Worm (Caenorhabditis elegans) whole organism, L4/young adult: ENCODE data around the gene C08F11.17.

ENCODE experiments used
- W03F9.2 ChIP-seq: fragments of 150-350 bp; optimal IDR thresholded peaks from 2 replicates; lab custom pipeline; 2014; ENCODE audit warnings: missing biosample characterization, missing genetic modification characterization
- dao-5 ChIP-seq: sonication (generic microtip); optimal IDR thresholded peaks from 2 replicates; lab custom pipeline; 2016; ENCODE audit warnings: missing genotype, missing genetic modification characterization, moderate library complexity, missing compliant biosample characterization
- him-1 ChIP-seq: sonication (generic microtip); optimal IDR thresholded peaks from 2 replicates; lab custom pipeline; 2016; ENCODE audit warnings: missing genotype, missing genetic modification reagents, missing genetic modification characterization, missing compliant biosample characterization

The C08F11.17 gene

ce11 chrIV:13650238-13650637 lies at the start of gene C08F11.17:
Gene C08F11.17 (minus strand): TSS chrIV:13650338.
- TF ChIP-seq W03F9.2 (tag; lab: Kevin White, UChicago), result no peak
- TF ChIP-seq dao-5 (tag; lab: Kevin White, UChicago), result no peak

- TF ChIP-seq him-1 (tag; lab: Kevin White, UChicago) (no peak), W03F9.2 (tag; lab: Kevin White, UChicago) (no peak), dao-5 (tag; lab: Kevin White, UChicago) (no peak)
Observed at ce11 chrIV:13699384-13699788, 49.2 kb upstream of the C08F11.17 start.

ce11 chrIV:13698603-13699002 lies 48.5 kb upstream of the C08F11.17 start, which contains the start of gene T23G4.127:
Gene T23G4.127 (minus strand): TSS chrIV:13698703.
- TF ChIP-seq him-1 (tag; lab: Kevin White, UChicago) (no peak), dao-5 (tag; lab: Kevin White, UChicago) (no peak), W03F9.2 (tag; lab: Kevin White, UChicago) (no peak)

ce11 chrIV:13696900-13697299 lies 46.8 kb upstream of the C08F11.17 start:
- TF ChIP-seq him-1 (tag; lab: Kevin White, UChicago), result no peak
- no peak for TF ChIP-seq dao-5 (tag; lab: Kevin White, UChicago)

- TF ChIP-seq W03F9.2 (tag; lab: Kevin White, UChicago) (no peak), him-1 (tag; lab: Kevin White, UChicago) (no peak), dao-5 (tag; lab: Kevin White, UChicago) (no peak)
Observed at ce11 chrIV:13695720-13696364, 45.7 kb upstream of the C08F11.17 start.

ce11 chrIV:13695302-13695701 lies 45.2 kb upstream of the C08F11.17 start:
- no peak for TF ChIP-seq W03F9.2 (tag; lab: Kevin White, UChicago)
- no peak for TF ChIP-seq him-1 (tag; lab: Kevin White, UChicago)
- no peak for TF ChIP-seq dao-5 (tag; lab: Kevin White, UChicago)

ce11 chrIV:13694600-13694999 lies 44.5 kb upstream of the C08F11.17 start:
- TF ChIP-seq him-1 (tag; lab: Kevin White, UChicago) (no peak), dao-5 (tag; lab: Kevin White, UChicago) (no peak), W03F9.2 (tag; lab: Kevin White, UChicago) (no peak)

ce11 chrIV:13693976-13694375 lies 43.8 kb upstream of the C08F11.17 start:
- TF ChIP-seq dao-5 (tag; lab: Kevin White, UChicago) (no peak), W03F9.2 (tag; lab: Kevin White, UChicago) (no peak), him-1 (tag; lab: Kevin White, UChicago) (no peak)

- TF ChIP-seq W03F9.2 (tag; lab: Kevin White, UChicago) (no peak), dao-5 (tag; lab: Kevin White, UChicago) (no peak), him-1 (tag; lab: Kevin White, UChicago) (no peak)
Observed at ce11 chrIV:13692522-13692921, 42.4 kb upstream of the C08F11.17 start.

ce11 chrIV:13689302-13689880 lies 39.3 kb upstream of the C08F11.17 start, which contains the start of gene T23G4.2:
Gene T23G4.2 (minus strand): TSS chrIV:13689556.
- TF ChIP-seq W03F9.2 (tag; lab: Kevin White, UChicago), result no peak
- TF ChIP-seq dao-5 (tag; lab: Kevin White, UChicago), result no peak
- TF ChIP-seq him-1 (tag; lab: Kevin White, UChicago), result peak; percentile 14

ce11 chrIV:13687631-13688030 lies 37.5 kb upstream of the C08F11.17 start:
- TF ChIP-seq him-1 (tag; lab: Kevin White, UChicago), result no peak
- no peak for TF ChIP-seq dao-5 (tag; lab: Kevin White, UChicago)
- TF ChIP-seq W03F9.2 (tag; lab: Kevin White, UChicago), result no peak

- no peak for TF ChIP-seq W03F9.2 (tag; lab: Kevin White, UChicago)
- TF ChIP-seq dao-5 (tag; lab: Kevin White, UChicago), result no peak
- no peak for TF ChIP-seq him-1 (tag; lab: Kevin White, UChicago)
Observed at ce11 chrIV:13686965-13687425, 36.9 kb upstream of the C08F11.17 start, which contains the start of gene nyn-1. Gene nyn-1 (minus strand): TSS chrIV:13687015.

- TF ChIP-seq him-1 (tag; lab: Kevin White, UChicago), result no peak
- TF ChIP-seq dao-5 (tag; lab: Kevin White, UChicago), result no peak
- TF ChIP-seq W03F9.2 (tag; lab: Kevin White, UChicago), result no peak
Observed at ce11 chrIV:13684827-13685226, 34.7 kb upstream of the C08F11.17 start.

- TF ChIP-seq W03F9.2 (tag; lab: Kevin White, UChicago) (no peak), him-1 (tag; lab: Kevin White, UChicago) (no peak), dao-5 (tag; lab: Kevin White, UChicago) (no peak)
Observed at ce11 chrIV:13682733-13683132, 32.6 kb upstream of the C08F11.17 start.
